Fruit fly (Drosophila melanogaster): ENCODE measurements around the gene repo.
A peak's percentile ranks its signal among the peaks of the same experiment; 100 is the strongest.

repo gene

dm6 chr3R:18250815-18251214 is 14.8 kb downstream of the repo start, which contains the start of gene CG18598:
Gene CG18598, plus strand, starts transcription at chr3R:18251115.
- no peak for TF ChIP-seq CTCF (optimal IDR thresholded peaks at IDR 0.05)
- no peak for TF ChIP-seq CG8478 (optimal IDR thresholded peaks at IDR 0.05)

- TF ChIP-seq CG8478 (optimal IDR thresholded peaks at IDR 0.05) = no peak
- TF ChIP-seq CTCF (optimal IDR thresholded peaks at IDR 0.05) = no peak
These were observed 15.9 kb downstream of the repo start for dm6 chr3R:18251876-18252275.

DNA sequence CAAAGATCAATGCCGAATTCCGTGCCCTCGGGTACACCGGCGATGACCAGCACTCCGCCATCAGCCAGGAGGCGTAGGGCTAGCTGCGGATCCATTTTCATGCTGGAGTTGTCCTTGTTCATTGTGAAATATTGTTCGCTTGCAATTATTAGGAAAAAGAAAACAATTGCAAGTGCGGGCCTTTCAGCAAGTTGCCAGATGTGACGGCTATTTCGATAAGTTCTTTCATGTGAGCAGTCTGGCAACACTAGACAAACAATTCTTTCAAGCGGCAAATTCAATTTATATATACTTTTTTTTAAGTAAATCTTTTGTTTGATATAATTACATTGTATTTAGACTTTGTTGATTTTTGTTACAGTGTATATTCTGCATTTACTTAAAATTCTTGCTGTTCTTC is 16.6 kb downstream of the repo start, which contains the start of gene CG12320:
TSS of gene CG12320 (minus strand) at position 157 of the 400 bp plus-strand sequence.
- TF ChIP-seq CG8478 (optimal IDR thresholded peaks at IDR 0.05) = no peak
- peak in 1 of 2 experiments; percentile 8 for TF ChIP-seq CTCF (optimal IDR thresholded peaks at IDR 0.05)

DNA sequence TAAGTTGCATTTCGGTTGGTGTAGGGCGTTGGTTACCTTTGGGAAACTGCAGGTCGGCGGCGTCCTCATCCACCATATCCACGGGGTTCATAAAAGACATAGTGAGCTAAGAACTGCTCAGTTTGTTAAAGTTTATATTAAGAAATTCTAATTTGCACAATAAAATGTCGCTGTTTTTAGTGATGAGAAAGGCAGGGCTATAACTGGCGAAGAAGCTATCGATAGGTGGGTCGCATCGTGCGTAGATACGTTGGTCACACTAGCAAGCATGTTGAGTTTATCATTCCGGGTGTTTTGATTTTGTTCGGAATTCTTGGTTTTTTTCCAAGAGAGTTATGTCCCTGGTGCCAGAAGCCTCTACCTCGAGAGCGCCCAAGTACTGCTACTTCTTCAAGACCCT is 19.3 kb downstream of the repo start, which contains the start of the genes Ada2a, Polr2D, Tgs1 and moi:
TSS of gene Ada2a (minus strand) at position 207 of the 400 bp plus-strand sequence.
TSS of gene Polr2D (minus strand) at position 207 of the 400 bp plus-strand sequence.
TSS of gene Tgs1 (plus strand) at position 250 of the 400 bp plus-strand sequence.
TSS of gene moi (plus strand) at position 250 of the 400 bp plus-strand sequence.
- TF ChIP-seq CG8478 (optimal IDR thresholded peaks at IDR 0.05) (no peak), CTCF (optimal IDR thresholded peaks at IDR 0.05) (peak; percentile 1 to 28)

DNA sequence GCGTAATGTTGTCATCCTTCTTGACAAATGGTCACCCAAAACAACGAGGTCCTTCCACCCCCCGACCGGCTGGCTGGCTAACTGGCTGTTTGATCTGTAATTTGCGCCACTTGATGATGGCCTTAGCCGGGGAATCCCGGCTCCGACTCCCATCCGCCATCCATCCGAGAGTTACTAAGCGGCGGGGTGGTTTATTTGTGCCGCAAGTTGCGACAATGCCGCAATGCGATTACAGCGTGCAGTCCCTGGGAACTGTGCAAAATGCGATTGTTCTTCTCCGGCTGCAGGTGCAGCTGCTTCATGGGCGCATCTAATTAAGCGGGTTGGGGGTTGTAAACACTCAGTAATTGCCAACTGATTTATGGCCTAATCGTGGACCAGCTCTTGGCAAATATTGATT is 24.0 kb downstream of the repo start:
- TF ChIP-seq CG8478 (optimal IDR thresholded peaks at IDR 0.05) (no peak), CTCF (optimal IDR thresholded peaks at IDR 0.05) (no peak)

DNA sequence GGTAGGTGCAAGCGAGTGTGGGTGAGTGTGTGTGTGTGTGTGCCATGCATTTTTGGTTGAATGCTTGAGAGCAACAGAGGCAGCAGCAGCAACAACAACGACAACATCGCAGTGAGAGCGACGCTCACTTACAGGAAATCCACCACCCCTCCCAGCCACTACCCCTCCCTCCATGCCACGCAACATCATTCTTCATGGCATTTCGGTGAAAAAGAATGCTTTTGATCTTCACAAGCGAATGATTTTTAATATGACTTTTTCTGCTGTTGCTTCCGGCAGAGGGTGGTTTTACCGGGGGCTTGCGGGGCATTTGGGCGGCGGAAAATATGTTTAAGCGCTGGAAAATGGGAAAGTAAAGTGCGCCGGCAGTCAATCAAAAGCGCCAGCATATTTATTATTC is 25.6 kb downstream of the repo start:
- TF ChIP-seq CG8478 (optimal IDR thresholded peaks at IDR 0.05) = no peak
- no peak for TF ChIP-seq CTCF (optimal IDR thresholded peaks at IDR 0.05)

DNA sequence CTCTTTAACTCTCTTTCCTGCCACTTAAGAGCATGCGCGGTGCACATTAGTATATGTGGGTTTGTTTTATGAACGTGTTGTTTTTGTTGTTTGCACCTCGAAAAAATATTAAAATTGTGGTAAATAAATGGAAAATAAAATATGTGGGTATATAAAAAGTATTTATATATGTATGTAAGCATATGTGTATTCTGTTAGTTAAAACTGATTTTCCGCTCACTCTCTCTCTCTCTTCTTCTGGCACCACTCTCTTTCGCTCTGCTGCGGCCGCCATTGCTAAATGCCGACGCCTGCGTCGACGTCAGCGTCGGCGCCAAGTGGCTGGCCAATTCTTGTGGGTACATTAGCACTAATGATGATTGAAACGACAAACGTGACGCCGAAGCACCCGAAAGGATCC is 29.3 kb downstream of the repo start:
- TF ChIP-seq CTCF (optimal IDR thresholded peaks at IDR 0.05) (no peak), CG8478 (optimal IDR thresholded peaks at IDR 0.05) (no peak)

dm6 chr3R:18266665-18267064 is 30.7 kb downstream of the repo start:
- TF ChIP-seq CTCF (optimal IDR thresholded peaks at IDR 0.05) (no peak), CG8478 (optimal IDR thresholded peaks at IDR 0.05) (no peak)

DNA sequence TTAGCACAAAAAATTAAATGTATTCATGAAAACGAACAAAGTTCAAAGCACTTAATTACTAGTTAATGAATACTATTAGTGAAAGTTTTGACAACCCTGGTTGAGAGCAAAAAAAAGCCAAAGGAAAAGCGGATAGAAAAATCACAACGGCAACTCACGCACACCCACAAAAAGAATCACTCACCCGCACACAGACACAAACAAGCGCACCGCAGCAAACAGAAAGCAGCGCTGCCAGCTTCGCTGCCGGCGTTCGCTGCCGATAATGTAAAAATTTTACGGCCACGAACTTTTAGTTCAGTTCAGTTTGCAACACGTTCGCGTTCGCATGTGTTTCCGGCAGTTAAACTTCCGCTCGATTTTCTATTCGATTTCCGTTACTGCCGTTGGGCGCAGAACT is 31.5 kb downstream of the repo start, which contains the start of gene CG18599:
TSS of gene CG18599 (plus strand) at position 301 of the 400 bp plus-strand sequence.
- TF ChIP-seq CTCF (optimal IDR thresholded peaks at IDR 0.05) = no peak
- TF ChIP-seq CG8478 (optimal IDR thresholded peaks at IDR 0.05) = no peak

- no peak for TF ChIP-seq CG8478 (optimal IDR thresholded peaks at IDR 0.05)
- no peak for TF ChIP-seq CTCF (optimal IDR thresholded peaks at IDR 0.05)
These were observed 33.9 kb downstream of the repo start for dm6 chr3R:18269744-18270348.

dm6 chr3R:18274328-18275098 is 38.5 kb downstream of the repo start, which contains the start of the genes Vps39 and eIF1A:
Gene Vps39, minus strand, starts transcription at chr3R:18274446.
Gene eIF1A, plus strand, starts transcription at chr3R:18274665.
- TF ChIP-seq CG8478 (optimal IDR thresholded peaks at IDR 0.05) (no peak), CTCF (optimal IDR thresholded peaks at IDR 0.05) (no peak)

DNA sequence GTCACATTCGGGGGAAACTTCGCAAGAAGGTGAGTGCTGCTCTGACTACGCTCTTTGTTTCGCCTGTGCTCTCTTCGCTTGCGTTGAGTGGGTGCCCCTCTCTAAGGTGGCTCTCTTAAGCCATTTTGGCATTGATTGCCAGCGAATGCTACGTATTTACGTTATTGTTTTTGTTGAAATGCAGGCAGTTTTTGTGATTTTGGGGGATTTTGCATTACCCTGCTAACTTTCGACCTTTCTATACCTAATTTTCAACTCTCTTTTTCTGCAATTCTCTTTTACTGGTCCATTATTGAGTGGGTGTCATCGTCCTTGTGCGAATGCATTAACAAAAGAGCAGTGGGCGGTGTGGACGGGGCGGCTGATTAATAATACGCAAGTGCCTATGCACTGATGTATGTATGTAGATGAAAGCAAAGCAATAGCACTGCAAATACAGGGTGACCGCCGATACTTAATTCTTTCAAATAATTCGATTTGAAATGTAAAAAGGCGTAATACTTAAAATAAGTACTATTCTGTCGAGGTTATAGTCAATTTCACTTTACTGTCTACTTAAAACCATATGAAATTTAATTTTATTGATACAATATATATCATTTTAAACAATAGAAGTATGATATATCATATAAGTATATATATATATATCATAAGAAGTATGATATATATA is 39.3 kb downstream of the repo start:
- TF ChIP-seq CTCF (optimal IDR thresholded peaks at IDR 0.05) = no peak
- TF ChIP-seq CG8478 (optimal IDR thresholded peaks at IDR 0.05) = no peak

dm6 chr3R:18276688-18277087 is 40.7 kb downstream of the repo start:
- no peak for TF ChIP-seq CG8478 (optimal IDR thresholded peaks at IDR 0.05)
- no peak for TF ChIP-seq CTCF (optimal IDR thresholded peaks at IDR 0.05)

DNA sequence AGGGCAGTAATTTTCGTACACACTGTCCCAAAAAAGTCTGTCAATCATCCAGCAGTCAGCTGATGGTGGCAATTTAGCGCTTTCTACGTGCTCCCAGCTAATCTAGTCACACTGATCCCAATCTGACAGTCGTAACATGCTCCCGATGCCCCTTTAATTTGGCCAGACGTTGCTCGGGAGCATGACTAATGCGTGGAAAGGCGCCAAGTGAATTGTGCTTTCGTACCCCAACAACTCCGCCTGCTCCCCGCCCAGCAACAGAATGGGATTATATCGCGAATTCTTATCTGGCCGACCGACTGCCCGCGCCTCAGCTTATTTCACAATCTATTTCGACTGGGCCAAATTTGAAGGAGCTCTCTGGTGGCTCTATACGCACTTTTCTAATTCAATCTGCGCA is 41.4 kb downstream of the repo start:
- no peak for TF ChIP-seq CTCF (optimal IDR thresholded peaks at IDR 0.05)
- no peak for TF ChIP-seq CG8478 (optimal IDR thresholded peaks at IDR 0.05)

DNA sequence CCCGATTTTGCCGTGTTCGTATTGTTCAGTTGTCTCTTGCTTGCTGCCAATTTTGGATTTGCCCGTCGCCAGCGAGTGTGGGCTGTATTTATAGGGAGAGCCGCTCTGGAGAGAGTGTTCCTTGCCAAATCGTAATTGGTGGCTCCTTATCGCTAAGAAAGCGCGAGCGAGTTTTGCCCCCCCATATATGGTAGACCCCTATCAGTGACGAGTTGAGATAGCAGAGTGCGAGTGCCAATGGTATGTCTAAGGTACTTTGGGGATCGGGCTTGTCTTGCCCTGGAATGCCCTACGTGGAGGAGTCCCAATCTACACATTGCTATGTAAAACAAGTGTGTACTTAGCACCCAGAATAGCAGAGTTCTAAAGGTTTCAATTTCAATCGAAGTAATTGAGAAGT is 43.5 kb downstream of the repo start, which contains the start of gene CG7142:
TSS of gene CG7142 (minus strand) at position 29 of the 400 bp plus-strand sequence.
- TF ChIP-seq CG8478 (optimal IDR thresholded peaks at IDR 0.05) (no peak), CTCF (optimal IDR thresholded peaks at IDR 0.05) (no peak)

Measured in S2 (cell line).